Worm (Caenorhabditis elegans): ENCODE data around the gene rgs-2.

The rgs-2 gene

DNA sequence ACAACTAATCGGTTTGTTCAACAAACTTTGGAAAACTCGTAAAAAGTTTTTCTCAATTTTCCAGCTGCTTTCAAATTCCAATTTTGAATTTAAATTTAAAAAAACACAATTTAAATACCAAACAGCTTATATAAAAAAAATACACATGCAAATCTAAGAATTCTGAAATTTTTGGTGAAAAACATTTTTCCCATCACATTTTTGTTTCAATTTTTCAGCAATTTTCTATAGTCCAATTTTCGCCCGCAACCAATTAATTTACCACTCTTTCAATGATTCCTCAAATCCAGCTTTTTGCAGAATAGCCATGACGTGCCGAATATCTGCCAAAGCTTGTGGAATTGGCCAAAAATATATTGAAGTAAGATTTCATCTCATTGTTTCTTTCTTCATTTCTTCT is 49.3 kb downstream of the rgs-2 start, which contains the start of gene cept-1:
Gene cept-1, plus strand, starts transcription at position 301 of the 400 bp plus-strand sequence.
- TF ChIP-seq nhr-237 (tag; optimal IDR thresholded peaks at IDR 0.05): no peak
- TF ChIP-seq grh-1 (GFP tag; IDR thresholded peaks at IDR 0.05): no peak
- TF ChIP-seq blmp-1 (tag; optimal IDR thresholded peaks at IDR 0.05): no peak
- TF ChIP-seq mep-1 (tag; optimal IDR thresholded peaks at IDR 0.05): no peak
- TF ChIP-seq fkh-8 (tag; optimal IDR thresholded peaks at IDR 0.05): no peak
- TF ChIP-seq nhr-76 (tag; optimal IDR thresholded peaks at IDR 0.05): no peak
- TF ChIP-seq irx-1 (tag; optimal IDR thresholded peaks at IDR 0.05): no peak
- no peak for TF ChIP-seq tlp-1 (tag; optimal IDR thresholded peaks at IDR 0.05)
- no peak for TF ChIP-seq sox-4 (tag; optimal IDR thresholded peaks at IDR 0.05)
- no peak for TF ChIP-seq skn-1 (tag; optimal IDR thresholded peaks at IDR 0.05)
- TF ChIP-seq unc-30 (tag; optimal IDR thresholded peaks at IDR 0.05): no peak

DNA sequence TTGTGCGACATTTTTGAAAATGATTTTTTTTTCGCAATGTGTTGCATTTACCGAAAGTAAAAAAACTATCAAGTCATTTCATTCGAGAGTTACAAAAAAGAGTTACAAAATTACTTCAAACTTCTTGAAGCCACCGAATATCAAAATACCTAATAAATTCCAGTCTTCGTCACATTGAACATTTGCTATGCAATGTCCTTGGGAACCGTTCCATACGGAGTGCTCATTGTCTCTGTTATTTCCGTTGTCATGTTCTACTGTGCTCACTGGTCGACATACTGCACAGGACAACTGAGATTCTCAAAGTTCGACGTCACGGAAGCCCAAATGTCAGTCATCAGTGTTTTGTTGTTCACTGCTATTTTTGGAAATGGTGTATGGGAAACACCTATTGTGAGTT is 51.6 kb downstream of the rgs-2 start:
- no peak for TF ChIP-seq mep-1 (tag; optimal IDR thresholded peaks at IDR 0.05)
- TF ChIP-seq ceh-88 (GFP tag; IDR thresholded peaks at IDR 0.05): no peak
- no peak for TF ChIP-seq nhr-84 (tag; optimal IDR thresholded peaks at IDR 0.05)
- no peak for TF ChIP-seq lin-14 (GFP tag; optimal IDR thresholded peaks at IDR 0.05)
- TF ChIP-seq lin-15B (tag; optimal IDR thresholded peaks at IDR 0.05): no peak
- TF ChIP-seq hlh-17 (GFP tag; optimal IDR thresholded peaks at IDR 0.05; ENCODE audit: borderline replicate concordance): no peak
- no peak for TF ChIP-seq efl-1 (optimal IDR thresholded peaks at IDR 0.05)
- no peak for TF ChIP-seq efl-1 (GFP tag; optimal IDR thresholded peaks at IDR 0.05 in 1 of 2)

DNA sequence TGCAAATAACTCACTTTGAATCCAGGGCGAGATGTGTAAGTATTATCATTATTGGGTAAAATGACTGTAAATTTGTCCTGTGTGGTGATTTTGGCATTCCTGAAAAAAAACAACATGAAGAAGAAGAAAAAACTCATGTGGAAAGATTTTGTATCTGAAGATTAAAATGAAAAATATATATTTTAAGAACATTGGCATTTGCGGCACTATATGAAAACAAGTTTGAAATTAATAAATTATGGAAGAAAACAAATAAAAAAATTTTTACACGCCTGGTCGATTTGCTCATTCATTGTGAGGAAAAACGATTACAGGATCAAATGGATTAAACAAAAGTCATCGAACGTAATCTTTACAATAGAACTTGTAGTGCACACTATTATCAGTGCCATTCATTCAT is 57.2 kb downstream of the rgs-2 start, which contains the start of gene ilc-17.1:
Gene ilc-17.1, minus strand, starts transcription at position 101 of the 400 bp plus-strand sequence.
- TF ChIP-seq nhr-19 (GFP tag; conservative IDR thresholded peaks at IDR 0.05) (no peak), nhr-28 (tag; optimal IDR thresholded peaks at IDR 0.05) (no peak), unc-30 (tag; optimal IDR thresholded peaks at IDR 0.05) (no peak), tbx-2 (tag; optimal IDR thresholded peaks at IDR 0.05) (no peak), zag-1 (tag; optimal IDR thresholded peaks at IDR 0.05) (no peak), irx-1 (tag; optimal IDR thresholded peaks at IDR 0.05) (no peak), unc-86 (tag; optimal IDR thresholded peaks at IDR 0.05) (no peak), nhr-77 (tag; optimal IDR thresholded peaks at IDR 0.05) (no peak), fkh-10 (GFP tag; optimal IDR thresholded peaks at IDR 0.05) (no peak), dsc-1 (tag; optimal IDR thresholded peaks at IDR 0.05) (no peak), unc-98 (GFP tag; IDR thresholded peaks at IDR 0.05) (no peak), sptf-1 (tag; optimal IDR thresholded peaks at IDR 0.05) (no peak), ceh-88 (GFP tag; IDR thresholded peaks at IDR 0.05) (no peak), efl-1 (optimal IDR thresholded peaks at IDR 0.05) (no peak), efl-1 (GFP tag; optimal IDR thresholded peaks at IDR 0.05 in 1 of 2) (no peak)
